Worm (Caenorhabditis elegans): ENCODE data around the gene ecps-1.
"Not testable (repeated sequence)": the region's sequence is repeated elsewhere in the genome, so short reads cannot be mapped to it uniquely, and the experiment has no call there.

ce11 chrIII:10435938-10436842 lies 24.2 kb downstream of the ecps-1 start, which contains the start of the genes smrd-1 and enu-3.1:
- TF ChIP-seq elt-1 (tag; optimal IDR thresholded peaks at IDR 0.05; ENCODE audit: borderline replicate concordance, insufficient read depth); ceh-43 (GFP tag; optimal IDR thresholded peaks at IDR 0.05); mls-2 (tag; optimal IDR thresholded peaks at IDR 0.05); sem-2 (GFP tag; optimal IDR thresholded peaks at IDR 0.05); pha-4 (tag; optimal IDR thresholded peaks at IDR 0.05); tbx-8 (GFP tag; optimal IDR thresholded peaks at IDR 0.05); lin-13 (tag; optimal IDR thresholded peaks at IDR 0.05); unc-39 (tag; optimal IDR thresholded peaks at IDR 0.05); nhr-76 (tag; optimal IDR thresholded peaks at IDR 0.05): not testable (repeated sequence)
